Worm (Caenorhabditis elegans): ENCODE measurements around the gene F59B1.2.

Gene F59B1.2

DNA sequence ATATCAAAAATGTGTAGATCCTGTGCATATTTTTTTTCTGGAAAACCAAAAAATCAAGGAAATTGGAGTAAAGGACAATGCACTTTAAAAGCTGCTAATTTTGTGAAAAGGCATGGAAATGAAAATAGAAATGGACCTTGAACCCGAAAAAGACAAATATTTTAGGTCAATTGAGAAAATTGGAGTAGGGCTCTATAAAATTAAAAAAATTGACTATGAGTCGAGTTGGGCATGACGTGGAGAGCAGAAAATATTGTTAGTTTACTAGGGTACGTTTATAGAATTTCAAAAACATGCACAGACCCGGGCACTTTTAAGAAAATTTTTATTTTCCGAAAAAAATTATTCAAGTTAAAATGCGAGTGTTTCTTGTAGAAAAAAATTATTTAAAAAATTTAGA is 26.3 kb downstream of the F59B1.2 start, which contains the start of gene acr-23 (continued):
- TF ChIP-seq eyg-1 (tag; optimal IDR thresholded peaks at IDR 0.05): no peak

DNA sequence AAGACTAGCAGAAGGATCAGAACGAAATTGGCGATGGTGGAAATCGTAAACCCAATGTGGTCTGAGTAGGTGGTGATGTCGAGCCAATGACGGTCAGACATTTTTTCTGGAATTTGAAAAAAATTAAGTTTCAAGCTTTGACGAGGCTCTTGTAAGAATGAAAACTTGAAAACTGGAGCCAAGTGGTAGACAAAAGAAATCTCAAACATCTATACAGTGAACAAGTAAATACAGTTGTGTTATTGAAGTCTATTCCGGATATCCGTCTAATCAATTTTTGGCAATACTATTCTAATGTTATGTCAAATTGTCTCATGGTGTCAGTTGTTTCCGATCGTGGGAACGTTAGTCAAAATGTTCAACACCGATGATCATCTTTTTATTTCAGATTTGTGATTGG is 33.7 kb downstream of the F59B1.2 start, which contains the start of gene str-113:
Gene str-113 (minus strand): TSS at position 101 of the 400 bp plus-strand sequence.
- TF ChIP-seq C08G9.2 (tag; optimal IDR thresholded peaks at IDR 0.05): no peak
- TF ChIP-seq nhr-232 (tag; optimal IDR thresholded peaks at IDR 0.05): no peak
- no peak for TF ChIP-seq hlh-6 (tag; optimal IDR thresholded peaks at IDR 0.05)
- no peak for TF ChIP-seq eyg-1 (tag; optimal IDR thresholded peaks at IDR 0.05)
- TF ChIP-seq ceh-24 (tag; optimal IDR thresholded peaks at IDR 0.05): no peak
- no peak for TF ChIP-seq ceh-14 (tag; optimal IDR thresholded peaks at IDR 0.05)
- no peak for TF ChIP-seq hlh-30 (tag; optimal IDR thresholded peaks at IDR 0.05; ENCODE audit: insufficient read depth)
- no peak for TF ChIP-seq ceh-18 (tag; optimal IDR thresholded peaks at IDR 0.05)
- no peak for TF ChIP-seq ceh-9 (tag; optimal IDR thresholded peaks at IDR 0.05)
- no peak for TF ChIP-seq pha-4 (tag; optimal IDR thresholded peaks at IDR 0.05)
- no peak for TF ChIP-seq pha-2 (tag; optimal IDR thresholded peaks at IDR 0.05)
- TF ChIP-seq tbx-2 (tag; optimal IDR thresholded peaks at IDR 0.05): no peak
- no peak for TF ChIP-seq sdc-2 (tag; optimal IDR thresholded peaks at IDR 0.05)
- no peak for TF ChIP-seq pros-1 (tag; optimal IDR thresholded peaks at IDR 0.05)
- no peak for TF ChIP-seq pag-3 (tag; optimal IDR thresholded peaks at IDR 0.05; ENCODE audit: borderline replicate concordance)
- no peak for TF ChIP-seq madf-2 (tag; optimal IDR thresholded peaks at IDR 0.05)
- TF ChIP-seq ceh-34 (tag; optimal IDR thresholded peaks at IDR 0.05): no peak

DNA sequence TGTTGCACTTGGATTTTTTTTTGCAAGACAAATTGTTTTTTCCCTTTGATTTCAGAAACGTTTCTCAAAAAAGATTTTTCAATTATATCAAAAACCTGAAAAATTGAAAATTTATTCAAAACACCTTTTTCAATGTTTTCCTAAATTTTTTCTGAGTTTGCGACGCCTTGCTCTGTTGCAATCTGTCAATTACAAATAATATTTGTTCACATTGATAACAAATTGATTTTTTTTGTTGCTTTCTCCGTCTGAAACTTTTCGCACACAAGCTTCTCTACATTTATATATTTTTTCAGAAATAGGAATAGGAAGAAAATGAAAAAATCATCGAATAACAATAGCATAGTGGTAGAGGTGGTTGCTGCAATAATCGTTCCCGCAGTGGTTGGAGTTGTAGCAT is 35.3 kb downstream of the F59B1.2 start, which contains the start of gene Y39H10B.2:
Gene Y39H10B.2 (plus strand): TSS at position 301 of the 400 bp plus-strand sequence.
- TF ChIP-seq ceh-14 (tag; optimal IDR thresholded peaks at IDR 0.05): no peak
- TF ChIP-seq ceh-9 (tag; optimal IDR thresholded peaks at IDR 0.05): no peak
- TF ChIP-seq rnt-1 (tag; optimal IDR thresholded peaks at IDR 0.05): no peak
- TF ChIP-seq ztf-16 (tag; optimal IDR thresholded peaks at IDR 0.05): no peak
- TF ChIP-seq C08G9.2 (tag; optimal IDR thresholded peaks at IDR 0.05): no peak
- no peak for TF ChIP-seq fax-1 (tag; optimal IDR thresholded peaks at IDR 0.05)
- no peak for TF ChIP-seq pag-3 (tag; optimal IDR thresholded peaks at IDR 0.05; ENCODE audit: borderline replicate concordance)
- no peak for TF ChIP-seq dve-1 (tag; optimal IDR thresholded peaks at IDR 0.05)
- TF ChIP-seq hlh-30 (tag; optimal IDR thresholded peaks at IDR 0.05; ENCODE audit: insufficient read depth): no peak
- TF ChIP-seq che-1 (tag; optimal IDR thresholded peaks at IDR 0.05): no peak
- no peak for TF ChIP-seq pqm-1 (tag; optimal IDR thresholded peaks at IDR 0.05)
- no peak for TF ChIP-seq fkh-6 (tag; optimal IDR thresholded peaks at IDR 0.05)
- no peak for TF ChIP-seq ceh-24 (tag; optimal IDR thresholded peaks at IDR 0.05)
- TF ChIP-seq ama-1 (optimal IDR thresholded peaks at IDR 0.05): no peak
- no peak for TF ChIP-seq dmd-4 (tag; optimal IDR thresholded peaks at IDR 0.05; ENCODE audit: borderline replicate concordance)
- no peak for TF ChIP-seq ceh-31 (tag; optimal IDR thresholded peaks at IDR 0.05)

DNA sequence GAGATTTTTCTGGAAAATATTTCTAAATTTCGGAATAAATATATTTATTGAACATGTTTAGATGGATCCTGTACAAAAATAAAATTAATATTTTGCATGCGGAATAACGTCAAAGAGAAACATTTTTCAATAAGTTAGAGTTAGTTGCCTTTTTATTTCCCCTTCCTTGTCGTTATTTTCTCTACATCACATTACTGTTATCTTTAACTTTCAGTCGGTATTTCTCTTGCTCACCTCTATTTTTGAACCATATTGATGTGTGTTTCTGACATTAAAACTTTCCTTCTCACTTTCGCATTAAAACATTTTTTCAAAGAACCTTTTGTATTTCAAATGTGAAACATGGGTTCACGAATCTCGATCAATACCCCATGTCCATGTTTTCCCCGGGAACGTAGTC is 37.4 kb downstream of the F59B1.2 start, which contains the start of gene Y39H10B.3:
Gene Y39H10B.3 (plus strand): TSS at position 301 of the 400 bp plus-strand sequence.
- no peak for TF ChIP-seq tbx-7 (tag; optimal IDR thresholded peaks at IDR 0.05)
- TF ChIP-seq ceh-19 (GFP tag; optimal IDR thresholded peaks at IDR 0.05): no peak
- TF ChIP-seq unc-42 (tag; optimal IDR thresholded peaks at IDR 0.05): no peak
- no peak for TF ChIP-seq ceh-6 (GFP tag; optimal IDR thresholded peaks at IDR 0.05)
- no peak for TF ChIP-seq nfya-1 (tag; optimal IDR thresholded peaks at IDR 0.05)
- no peak for TF ChIP-seq fax-1 (tag; optimal IDR thresholded peaks at IDR 0.05)
- no peak for TF ChIP-seq T23F11.4 (GFP tag; optimal IDR thresholded peaks at IDR 0.05)
- no peak for TF ChIP-seq elt-4 (tag; optimal IDR thresholded peaks at IDR 0.05)
- no peak for TF ChIP-seq pros-1 (tag; optimal IDR thresholded peaks at IDR 0.05)
- no peak for TF ChIP-seq tbx-2 (tag; optimal IDR thresholded peaks at IDR 0.05)
- TF ChIP-seq ceh-45 (GFP tag; IDR thresholded peaks at IDR 0.05): no peak

DNA sequence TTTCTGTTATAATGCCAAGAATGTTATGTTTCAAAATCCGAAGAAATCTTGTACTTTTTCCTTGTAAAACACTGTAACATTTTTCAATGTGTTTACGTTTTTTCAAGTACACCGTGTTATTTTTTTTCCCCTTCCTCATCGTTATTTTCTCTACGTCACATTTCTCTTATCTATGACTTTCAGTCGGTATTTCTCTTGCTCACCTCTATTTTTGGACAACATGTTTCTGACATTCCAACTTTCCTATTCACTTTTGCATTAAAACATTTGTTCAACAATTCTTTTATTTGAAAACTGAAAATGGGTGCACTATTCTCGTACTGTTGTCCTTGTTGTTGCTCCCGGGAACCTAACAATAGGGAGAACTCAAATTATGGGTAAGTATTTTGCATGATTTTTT is 39.9 kb downstream of the F59B1.2 start, which contains the start of gene pals-33:
Gene pals-33 (plus strand): TSS at position 301 of the 400 bp plus-strand sequence.
- TF ChIP-seq npax-4 (tag; optimal IDR thresholded peaks at IDR 0.05): no peak

All from whole organism, late embryonic.